Worm (Caenorhabditis elegans): ENCODE results near the gene ugt-24.

DNA sequence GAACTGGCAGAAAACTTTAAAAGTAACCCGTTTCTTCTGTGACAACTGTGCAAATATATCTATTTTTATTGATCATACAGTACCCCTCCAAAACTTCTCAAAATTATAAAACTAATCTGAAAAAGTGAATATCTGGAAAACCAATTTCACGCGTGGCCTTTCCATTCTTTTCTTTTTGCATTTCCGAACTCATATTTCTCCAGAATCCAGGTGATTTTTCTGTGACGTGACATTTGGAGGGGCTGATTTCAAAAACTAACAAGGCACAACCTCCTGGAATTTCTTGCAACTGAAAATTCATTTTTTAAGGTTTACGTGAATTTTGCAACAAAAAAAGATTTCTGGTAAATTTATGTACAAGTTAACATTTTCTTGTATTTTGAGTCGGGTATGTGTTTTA, 10.3 kb downstream of the ugt-24 start:
- TF ChIP-seq nhr-12 (tag; optimal IDR thresholded peaks at IDR 0.05) (no peak), ztf-11 (tag; optimal IDR thresholded peaks at IDR 0.05) (no peak), snpc-4 (tag; optimal IDR thresholded peaks at IDR 0.05) (no peak), nhr-21 (tag; optimal IDR thresholded peaks at IDR 0.05) (no peak), R02D3.7 (tag; optimal IDR thresholded peaks at IDR 0.05) (no peak), elt-1 (tag; optimal IDR thresholded peaks at IDR 0.05) (no peak), ceh-82 (tag; optimal IDR thresholded peaks at IDR 0.05) (no peak), ztf-4 (tag; optimal IDR thresholded peaks at IDR 0.05) (no peak), ama-1 (optimal IDR thresholded peaks at IDR 0.05) (no peak), skn-1 (tag; optimal IDR thresholded peaks at IDR 0.05) (no peak), nhr-11 (tag; optimal IDR thresholded peaks at IDR 0.05) (no peak), unc-62 (GFP tag; optimal IDR thresholded peaks at IDR 0.05) (no peak), unc-39 (tag; optimal IDR thresholded peaks at IDR 0.05) (no peak), elt-3 (tag; optimal IDR thresholded peaks at IDR 0.05) (no peak)

All from whole organism, L2 larva.